Worm (Caenorhabditis elegans) whole organism, L4 larva: ENCODE data around the gene abcx-1.

ENCODE experiments used
- F10B5.3 ChIP-seq: sonication (generic microtip); optimal IDR thresholded peaks from 2 replicates; lab custom pipeline; 2016; ENCODE audit warnings: mild to moderate bottlenecking, missing genetic modification characterization, missing compliant biosample characterization
- F26F4.8 ChIP-seq: fragments of 200-800 bp; sonication (Bioruptor generic); conservative IDR thresholded peaks from 2 replicates; pipeline ENCODE4 v1.3.6; 2022; ENCODE audit warnings: missing genetic modification characterization, missing compliant biosample characterization
- F44E2.7 ChIP-seq: fragments of 200-800 bp; sonication (Bioruptor generic); IDR thresholded peaks from 2 replicates; pipeline ENCODE4 v2.1.2; 2022; ENCODE audit warnings: missing genetic modification characterization, missing compliant biosample characterization
- T26A8.4 ChIP-seq: fragments of 200-800 bp; sonication (Bioruptor generic); IDR thresholded peaks from 2 replicates; pipeline ENCODE4 v1.3.6; 2022; ENCODE audit warnings: missing genetic modification characterization, missing compliant biosample characterization
- Y48G9A.11 ChIP-seq: fragments of 200-800 bp; sonication (Bioruptor generic); IDR thresholded peaks from 2 replicates; pipeline ENCODE4 v1.3.6; 2022; ENCODE audit warnings: missing genetic modification reagents, missing genetic modification characterization, missing compliant biosample characterization
- ZK546.5 ChIP-seq, 2 experiments: sonication (generic microtip); optimal IDR thresholded peaks; 2 replicates each; lab custom pipeline; 2017; ENCODE audit warnings: missing biosample characterization in 2 of 2, missing genetic modification characterization in 2 of 2
- aly-2 ChIP-seq: sonication (generic microtip); optimal IDR thresholded peaks from 2 replicates; lab custom pipeline; 2018; ENCODE audit warnings: missing biosample characterization, missing genetic modification characterization
- ceh-32 ChIP-seq: sonication (generic microtip); optimal IDR thresholded peaks from 2 replicates; lab custom pipeline; 2016; ENCODE audit warnings: mild to moderate bottlenecking, missing genetic modification characterization, missing compliant biosample characterization; ENCODE audit not compliant: poor library complexity
- ctbp-1 ChIP-seq: fragments of 200-800 bp; sonication (Bioruptor generic); IDR thresholded peaks from 2 replicates; pipeline ENCODE4 v1.3.6; 2022; ENCODE audit warnings: missing genetic modification reagents, missing genetic modification characterization, missing compliant biosample characterization
- daf-8 ChIP-seq: fragments of 200-800 bp; sonication (Bioruptor generic); IDR thresholded peaks from 2 replicates; pipeline ENCODE4 v1.3.6; 2022; ENCODE audit warnings: missing genetic modification characterization, missing compliant biosample characterization
- dmd-6 ChIP-seq: fragments of 200-800 bp; sonication (Bioruptor generic); IDR thresholded peaks from 2 replicates; pipeline ENCODE4 v1.3.6; 2022; ENCODE audit warnings: missing genetic modification reagents, missing genetic modification characterization, missing compliant biosample characterization
- dmd-9 ChIP-seq: fragments of 200-800 bp; sonication (Bioruptor generic); IDR thresholded peaks from 2 replicates; pipeline ENCODE4 v1.3.6; 2022; ENCODE audit warnings: missing genetic modification reagents, missing genetic modification characterization, missing compliant biosample characterization
- dpl-1 ChIP-seq: fragments of 150-350 bp; optimal IDR thresholded peaks from 2 replicates; lab custom pipeline; 2014; ENCODE audit warnings: missing biosample characterization, missing genetic modification reagents, missing genetic modification characterization
- egl-43 ChIP-seq: fragments of 200-800 bp; sonication (Bioruptor generic); IDR thresholded peaks from 2 replicates; pipeline ENCODE4 v1.3.6; 2022; ENCODE audit warnings: missing genetic modification reagents, missing genetic modification characterization, missing compliant biosample characterization
- fkh-10 ChIP-seq: fragments of 150-350 bp; optimal IDR thresholded peaks from 2 replicates; lab custom pipeline; 2014; ENCODE audit warnings: missing biosample characterization, missing genetic modification reagents, missing genetic modification characterization
- hif-1 ChIP-seq, 2 experiments: sonication (generic microtip); optimal IDR thresholded peaks; 2 replicates each; lab custom pipeline; 2016 to 2017; ENCODE audit warnings: missing compliant biosample characterization in 2 of 2, missing genetic modification characterization in 2 of 2, missing genetic modification reagents in 2 of 2, missing genotype in 2 of 2, mild to moderate bottlenecking in 1 of 2
- hlh-30 ChIP-seq: sonication (generic microtip); optimal IDR thresholded peaks from 2 replicates; lab custom pipeline; 2017; ENCODE audit warnings: antibody characterized with exemption, mild to moderate bottlenecking, missing genetic modification characterization, missing compliant biosample characterization; ENCODE audit not compliant: insufficient read depth
- jun-1 ChIP-seq: fragments of 150-350 bp; optimal IDR thresholded peaks from 2 replicates; lab custom pipeline; 2014; ENCODE audit warnings: missing biosample characterization, missing genetic modification reagents, missing genetic modification characterization
- lim-7 ChIP-seq: fragments of 200-800 bp; sonication (Bioruptor generic); IDR thresholded peaks from 2 replicates; pipeline ENCODE4 v1.3.6; 2022; ENCODE audit warnings: missing genetic modification characterization, missing compliant biosample characterization
- lin-1 ChIP-seq: fragments of 200-800 bp; sonication (Bioruptor generic); IDR thresholded peaks from 2 replicates; pipeline ENCODE4 v1.3.6; 2022; ENCODE audit warnings: missing genetic modification reagents, missing genetic modification characterization, missing compliant biosample characterization
- lin-15B ChIP-seq: fragments of 150-350 bp; sonication (generic microtip); optimal IDR thresholded peaks from 3 replicates; lab custom pipeline; 2014; ENCODE audit warnings: missing biosample characterization, missing genetic modification characterization
- lin-38 ChIP-seq: fragments of 200-800 bp; sonication (Bioruptor generic); IDR thresholded peaks from 2 replicates; pipeline ENCODE4 v1.3.6; 2022; ENCODE audit warnings: missing genetic modification reagents, missing genetic modification characterization, missing compliant biosample characterization
- lir-3 ChIP-seq: sonication (generic microtip); optimal IDR thresholded peaks from 2 replicates; lab custom pipeline; 2016; ENCODE audit warnings: mild to moderate bottlenecking, missing genetic modification characterization, missing compliant biosample characterization
- lsy-2 ChIP-seq, 2 experiments: fragments of 150-350 bp in 1 of 2; sonication (generic microtip) in 1 of 2; optimal IDR thresholded peaks; 2 replicates each; lab custom pipeline; 2014 to 2017; ENCODE audit warnings: missing biosample characterization in 2 of 2, missing genetic modification characterization in 2 of 2
- madf-5 ChIP-seq, 2 experiments: fragments of 200-800 bp; sonication (Bioruptor generic); IDR thresholded peaks; 2 replicates each; pipeline ENCODE4 v1.3.6; 2022; ENCODE audit warnings: missing compliant biosample characterization in 2 of 2, missing genetic modification characterization in 2 of 2
- madf-9 ChIP-seq: fragments of 200-800 bp; sonication (Bioruptor generic); conservative IDR thresholded peaks from 2 replicates; pipeline ENCODE4 v1.3.6; 2022; ENCODE audit warnings: missing genetic modification reagents, missing genetic modification characterization, missing compliant biosample characterization
- mep-1 ChIP-seq: fragments of 150-350 bp; sonication (generic microtip); optimal IDR thresholded peaks from 3 replicates; lab custom pipeline; 2014; ENCODE audit warnings: missing biosample characterization, missing genetic modification characterization
- mxl-2 ChIP-seq: fragments of 200-800 bp; sonication (Bioruptor generic); conservative IDR thresholded peaks from 2 replicates; pipeline ENCODE4 v1.3.6; 2022; ENCODE audit warnings: missing genetic modification reagents, missing genetic modification characterization, missing compliant biosample characterization
- mxl-3 ChIP-seq: fragments of 200-800 bp; sonication (Bioruptor generic); optimal IDR thresholded peaks from 2 replicates; lab custom pipeline; 2018; ENCODE audit warnings: mild to moderate bottlenecking, missing genetic modification characterization, missing compliant biosample characterization
- nhr-11 ChIP-seq: fragments of 150-350 bp; optimal IDR thresholded peaks from 2 replicates; lab custom pipeline; 2014; ENCODE audit warnings: missing biosample characterization, missing genetic modification characterization
- nhr-111 ChIP-seq: fragments of 200-800 bp; sonication (Bioruptor generic); optimal IDR thresholded peaks from 2 replicates; lab custom pipeline; 2018; ENCODE audit warnings: mild to moderate bottlenecking, missing genetic modification characterization, missing compliant biosample characterization
- nhr-237 ChIP-seq: sonication (generic microtip); optimal IDR thresholded peaks from 2 replicates; lab custom pipeline; 2017; ENCODE audit warnings: missing biosample characterization, missing genetic modification characterization
- nhr-25 ChIP-seq: sonication (generic microtip); optimal IDR thresholded peaks from 2 replicates; lab custom pipeline; 2017; ENCODE audit warnings: missing genetic modification characterization, mild to moderate bottlenecking, missing compliant biosample characterization, antibody characterized with exemption, moderate library complexity, borderline replicate concordance; ENCODE audit not compliant: insufficient read depth
- nhr-28 ChIP-seq: fragments of 150-350 bp; optimal IDR thresholded peaks from 2 replicates; lab custom pipeline; 2014; ENCODE audit warnings: missing biosample characterization, missing genetic modification characterization
- nhr-41 ChIP-seq: fragments of 200-800 bp; sonication (Bioruptor generic); IDR thresholded peaks from 2 replicates; pipeline ENCODE4 v1.3.6; 2022; ENCODE audit warnings: missing genetic modification reagents, missing genetic modification characterization, missing compliant biosample characterization
- nhr-42 ChIP-seq: fragments of 200-800 bp; sonication (Bioruptor generic); IDR thresholded peaks from 2 replicates; pipeline ENCODE4 v1.3.6; 2022; ENCODE audit warnings: missing genetic modification characterization, missing compliant biosample characterization
- nhr-48 ChIP-seq: sonication (generic microtip); optimal IDR thresholded peaks from 2 replicates; lab custom pipeline; 2016; ENCODE audit warnings: mild to moderate bottlenecking, missing genetic modification characterization, missing compliant biosample characterization
- nhr-77 ChIP-seq: fragments of 150-350 bp; optimal IDR thresholded peaks from 2 replicates; lab custom pipeline; 2014; ENCODE audit warnings: missing biosample characterization, missing genetic modification characterization
- pha-4 ChIP-seq, 2 experiments: fragments of 150-350 bp in 1 of 2; fragments of 200-800 bp in 1 of 2; sonication (Bioruptor generic) in 1 of 2; IDR thresholded peaks in 1 of 2; optimal IDR thresholded peaks in 1 of 2; 2 replicates each; pipeline versions ENCODE4 v1.3.6 to Lab custom; 2014 to 2022; ENCODE audit warnings: missing genetic modification characterization in 2 of 2, missing genetic modification reagents in 2 of 2, missing biosample characterization in 1 of 2, missing compliant biosample characterization in 1 of 2
- php-3 ChIP-seq: fragments of 200-800 bp; sonication (Bioruptor generic); IDR thresholded peaks from 2 replicates; pipeline ENCODE4 v1.3.6; 2022; ENCODE audit warnings: missing genetic modification reagents, missing genetic modification characterization, missing compliant biosample characterization
- pqm-1 ChIP-seq: sonication (generic microtip); optimal IDR thresholded peaks from 2 replicates; lab custom pipeline; 2017; ENCODE audit warnings: missing biosample characterization, missing genetic modification characterization
- rbr-2 ChIP-seq: sonication (generic microtip); optimal IDR thresholded peaks from 2 replicates; lab custom pipeline; 2016; ENCODE audit warnings: missing genotype, missing genetic modification characterization, missing compliant biosample characterization
- set-16 ChIP-seq: fragments of 200-800 bp; sonication (Bioruptor generic); IDR thresholded peaks from 2 replicates; pipeline ENCODE4 v1.3.6; 2022; ENCODE audit warnings: missing genetic modification reagents, missing genetic modification characterization, missing compliant biosample characterization
- snpc-1.2 ChIP-seq: fragments of 200-800 bp; sonication (Bioruptor generic); IDR thresholded peaks from 2 replicates; pipeline ENCODE4 v1.3.6; 2022; ENCODE audit warnings: missing genetic modification reagents, missing genetic modification characterization, missing compliant biosample characterization
- spr-1 ChIP-seq: sonication (generic microtip); optimal IDR thresholded peaks from 2 replicates; lab custom pipeline; 2016; ENCODE audit warnings: mild to moderate bottlenecking, missing genetic modification characterization, missing compliant biosample characterization
- tra-1 ChIP-seq: fragments of 200-800 bp; sonication (Bioruptor generic); IDR thresholded peaks from 2 replicates; pipeline ENCODE4 v1.3.6; 2022; ENCODE audit warnings: missing genetic modification reagents, missing genetic modification characterization, missing compliant biosample characterization
- unc-130 ChIP-seq: sonication (generic microtip); optimal IDR thresholded peaks from 2 replicates; lab custom pipeline; 2016; ENCODE audit warnings: missing genetic modification reagents, missing genetic modification characterization, missing compliant biosample characterization
- zag-1 ChIP-seq: fragments of 150-350 bp; optimal IDR thresholded peaks from 2 replicates; lab custom pipeline; 2014; ENCODE audit warnings: missing biosample characterization, missing genetic modification characterization
- zip-11 ChIP-seq: fragments of 200-800 bp; sonication (Bioruptor generic); IDR thresholded peaks from 2 replicates; pipeline ENCODE4 v1.3.6; 2022; ENCODE audit warnings: missing genetic modification characterization, missing compliant biosample characterization
- zip-2 ChIP-seq: fragments of 150-350 bp; optimal IDR thresholded peaks from 2 replicates; lab custom pipeline; 2014; ENCODE audit warnings: missing biosample characterization, missing genetic modification characterization

abcx-1 gene

ce11 chrII:6491187-6491586, 40.8 kb upstream of the abcx-1 start (continued):
- TF ChIP-seq madf-5 (GFP tag; IDR thresholded peaks at IDR 0.05; lab: Robert Waterston, UW) (0 out of 4 replicates have a peak, but pooled peaks of 1 of the 2 experiments have one; percentile 19), ceh-32 (tag; lab: Kevin White, UChicago) (no peak), lin-1 (no peak), aly-2 (no peak), mxl-2 (GFP tag; lab: Robert Waterston, UW) (no peak), nhr-48 (tag; lab: Kevin White, UChicago) (no peak), lir-3 (tag; lab: Kevin White, UChicago) (no peak), zip-2 (no peak), unc-130 (peak; percentile 80), madf-9 (GFP tag; lab: Robert Waterston, UW) (no peak), lim-7 (GFP tag; lab: Robert Waterston, UW) (peak; percentile 48; the same call in 1 of the 2 replicates), dmd-9 (GFP tag; lab: Robert Waterston, UW) (no peak), F44E2.7 (GFP tag; lab: Robert Waterston, UW) (no peak), nhr-77 (tag; lab: Kevin White, UChicago) (no peak), nhr-25 (no peak), mxl-3 (GFP tag; lab: Kevin White, UChicago) (no peak), lin-38 (peak; percentile 72), zip-11 (GFP tag; lab: Robert Waterston, UW) (no peak), ZK546.5 (tag; optimal IDR thresholded peaks at IDR 0.05; lab: Kevin White, UChicago) (no peak), snpc-1.2 (GFP tag; lab: Robert Waterston, UW) (peak; percentile 63), dmd-6 (GFP tag; lab: Robert Waterston, UW) (no peak), Y48G9A.11 (GFP tag; lab: Robert Waterston, UW) (peak; percentile 56; the same call in 1 of the 2 replicates), F26F4.8 (GFP tag; lab: Robert Waterston, UW) (no peak), pha-4 (GFP tag; IDR thresholded peaks at IDR 0.05; lab: Robert Waterston, UW) (peak; percentile 60; the same call in 1 of the 2 replicates), pha-4 (tag; optimal IDR thresholded peaks at IDR 0.05; lab: Kevin White, UChicago) (no peak), egl-43 (GFP tag; lab: Robert Waterston, UW) (no peak), pqm-1 (tag; lab: Kevin White, UChicago) (no peak), fkh-10 (GFP tag; lab: Kevin White, UChicago) (no peak), nhr-42 (GFP tag; lab: Robert Waterston, UW) (no peak), lin-15B (tag; lab: Kevin White, UChicago) (no peak), hlh-30 (tag; lab: Kevin White, UChicago) (no peak), nhr-41 (GFP tag; lab: Robert Waterston, UW) (no peak), rbr-2 (tag; lab: Kevin White, UChicago) (no peak), nhr-111 (GFP tag; lab: Kevin White, UChicago) (no peak), jun-1 (tag; lab: Kevin White, UChicago) (no peak), nhr-237 (tag; lab: Kevin White, UChicago) (no peak), daf-8 (no peak), php-3 (no peak)

ce11 chrII:6491817-6492452, 40.0 kb upstream of the abcx-1 start, which contains the start of the genes T28D9.11 and T28D9.1:
TSS of gene T28D9.11 (minus strand) at chrII:6491993.
TSS of gene T28D9.1 (plus strand) at chrII:6492402.
- TF ChIP-seq dpl-1 (peak; percentile 44), zag-1 (tag; lab: Kevin White, UChicago) (no peak), nhr-28 (tag; lab: Kevin White, UChicago) (no peak), ctbp-1 (GFP tag; lab: Robert Waterston, UW) (peak; percentile 73), T26A8.4 (0 out of 2 replicates have a peak, but pooled peaks have one; percentile 40), nhr-11 (tag; lab: Kevin White, UChicago) (peak; percentile 49), spr-1 (tag; lab: Kevin White, UChicago) (peak; percentile 4), mep-1 (tag; lab: Kevin White, UChicago) (peak; percentile 85), tra-1 (GFP tag; lab: Robert Waterston, UW) (no peak), F10B5.3 (tag; lab: Kevin White, UChicago) (no peak), hif-1 (tag; optimal IDR thresholded peaks at IDR 0.05; lab: Kevin White, UChicago) (peak in 1 of 2 experiments; percentile 58), set-16 (GFP tag; lab: Robert Waterston, UW) (peak; percentile 97), lsy-2 (tag; optimal IDR thresholded peaks at IDR 0.05; lab: Kevin White, UChicago) (peak; percentile 70 to 77), rbr-2 (tag; lab: Kevin White, UChicago) (peak; percentile 64), php-3 (0 out of 2 replicates have a peak, but pooled peaks have one; percentile 36)
